Fruit fly (Drosophila melanogaster) Kc167 (cell line): ENCODE measurements around the gene CG42711.

Source experiments
- Myc ChIP-seq: fragments of >200 bp; optimal IDR thresholded peaks from 2 replicates; lab custom pipeline; 2017; ENCODE audit warnings: missing external identifiers
- h ChIP-seq: fragments of >200 bp; optimal IDR thresholded peaks from 3 replicates; lab custom pipeline; 2018; ENCODE audit warnings: missing external identifiers
- psq ChIP-seq: fragments of >200 bp; optimal IDR thresholded peaks from 2 replicates; lab custom pipeline; 2017; ENCODE audit warnings: missing external identifiers
- ttk ChIP-seq: sonication (Bioruptor generic); optimal IDR thresholded peaks from 2 replicates; lab custom pipeline; 2017; ENCODE audit warnings: missing external identifiers

DNA sequence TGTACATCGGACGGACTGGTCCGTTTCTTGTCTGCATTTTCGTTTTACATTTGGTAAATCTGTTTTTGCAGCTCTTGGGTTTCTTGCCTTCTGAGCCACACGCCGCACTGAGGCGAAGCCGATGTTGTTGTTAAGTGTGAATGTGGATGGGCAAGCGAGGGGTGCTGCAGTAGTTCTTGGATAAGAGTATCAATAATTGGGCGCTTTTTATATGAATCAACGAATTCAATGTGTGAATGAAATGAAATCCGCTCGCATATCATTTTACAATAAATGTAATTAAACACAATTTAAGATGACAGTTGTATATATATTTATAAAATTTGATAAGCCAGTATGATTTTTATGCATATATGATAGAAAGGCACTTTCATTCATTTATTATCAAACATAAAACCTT lies 2.7 kb downstream of the CG42711 start:
- TF ChIP-seq h (no peak), Myc (lab: Kevin White, UChicago) (no peak), ttk (lab: Kevin White, UChicago) (no peak), psq (lab: Kevin White, UChicago) (no peak)
